Fruit fly (Drosophila melanogaster): ENCODE data around the gene QIL1.

DNA sequence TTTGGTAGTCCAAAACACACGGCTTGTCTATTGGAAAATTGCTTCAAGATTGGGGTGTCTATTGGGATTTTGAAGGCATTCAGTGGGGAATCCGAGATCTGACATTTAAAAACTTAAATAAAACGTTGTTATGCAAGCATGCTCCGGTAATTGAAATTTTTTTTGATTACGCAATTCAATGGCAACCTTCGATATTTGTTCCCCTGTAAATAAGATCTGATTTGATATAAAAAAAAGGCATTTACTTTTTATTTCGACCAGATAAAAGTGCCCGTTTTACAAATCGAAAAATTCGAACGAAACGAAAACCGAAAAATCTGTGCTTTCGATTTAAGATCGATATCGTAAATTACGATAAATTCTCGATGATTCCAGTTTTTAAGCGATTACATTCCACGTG is 13.1 kb downstream of the QIL1 start, which contains the start of the genes CG13733 and qjt:
- TF ChIP-seq dac (GFP tag; optimal IDR thresholded peaks at IDR 0.05) (no peak), cyc (GFP tag; optimal IDR thresholded peaks at IDR 0.05) (no peak), CG6792 (GFP tag; optimal IDR thresholded peaks at IDR 0.05) (no peak), Eip78C (GFP tag) (no peak), Sox14 (GFP tag; optimal IDR thresholded peaks at IDR 0.05) (no peak), CG11902 (GFP tag; optimal IDR thresholded peaks at IDR 0.05) (no peak), fd85E (GFP tag; optimal IDR thresholded peaks at IDR 0.05) (no peak), Sox102F (GFP tag; optimal IDR thresholded peaks at IDR 0.05) (no peak), CG6163 (GFP tag; IDR thresholded peaks at IDR 0.05) (no peak), CG1621 (tag; optimal IDR thresholded peaks at IDR 0.05) (no peak), Smox (GFP tag; optimal IDR thresholded peaks at IDR 0.05) (no peak), fd59A (GFP tag; optimal IDR thresholded peaks at IDR 0.05) (no peak), CG10669 (GFP tag; optimal IDR thresholded peaks at IDR 0.05) (no peak)

Measured in whole organism, prepupa.